Fruit fly (Drosophila melanogaster) S2 (cell line): ENCODE measurements around the gene CecA1.

ENCODE experiments used
- CG8478 ChIP-seq: fragments of >200 bp; optimal IDR thresholded peaks from 2 replicates; lab custom pipeline; 2018
- CTCF ChIP-seq, 2 experiments: fragments of >200 bp; optimal IDR thresholded peaks; 2 replicates each; lab custom pipeline; 2018

dm6 chr3R:30163228-30163627, 47.4 kb upstream of the CecA1 start:
- TF ChIP-seq CTCF (optimal IDR thresholded peaks at IDR 0.05; lab: Kevin White, UChicago) (no peak), CG8478 (lab: Kevin White, UChicago) (no peak)
